Worm (Caenorhabditis elegans) whole organism, L3 larva: Measurements from ENCODE around the gene C34E10.9.
A peak's percentile ranks its signal among the peaks of the same experiment; 100 is the strongest.

Source experiments
- ZK546.5 ChIP-seq: sonication (generic microtip); optimal IDR thresholded peaks from 2 replicates; lab custom pipeline; 2017; ENCODE audit warnings: missing biosample characterization, missing genetic modification characterization
- aly-2 ChIP-seq: fragments of 150-350 bp; optimal IDR thresholded peaks from 2 replicates; lab custom pipeline; 2014; ENCODE audit warnings: missing biosample characterization, missing genetic modification characterization
- ama-1 ChIP-seq: fragments of 150-350 bp; optimal IDR thresholded peaks from 2 replicates; lab custom pipeline; 2018
- ceh-28 ChIP-seq: fragments of 150-350 bp; optimal IDR thresholded peaks from 2 replicates; lab custom pipeline; 2014; ENCODE audit warnings: missing biosample characterization, missing genetic modification reagents, missing genetic modification characterization
- ceh-82 ChIP-seq: fragments of 150-350 bp; optimal IDR thresholded peaks from 2 replicates; lab custom pipeline; 2014; ENCODE audit warnings: missing biosample characterization, missing genetic modification characterization
- egl-27 ChIP-seq: sonication (generic microtip); optimal IDR thresholded peaks from 4 replicates; lab custom pipeline; 2017; ENCODE audit warnings: missing biosample characterization, missing genetic modification reagents, missing genetic modification characterization
- egl-5 ChIP-seq: fragments of 150-350 bp; optimal IDR thresholded peaks from 2 replicates; lab custom pipeline; 2017; ENCODE audit warnings: missing biosample characterization, missing genetic modification reagents, missing genetic modification characterization, inconsistent platforms
- elt-1 ChIP-seq: fragments of 150-350 bp; optimal IDR thresholded peaks from 2 replicates; lab custom pipeline; 2014; ENCODE audit warnings: missing biosample characterization, missing genetic modification characterization
- elt-2 ChIP-seq: sonication (generic microtip); optimal IDR thresholded peaks from 2 replicates; lab custom pipeline; 2016; ENCODE audit warnings: missing genetic modification reagents, mild to moderate bottlenecking, missing genetic modification characterization, missing compliant biosample characterization
- eor-1 ChIP-seq, 2 experiments: fragments of 150-350 bp; optimal IDR thresholded peaks; 2 replicates each; lab custom pipeline; 2014 to 2018; ENCODE audit warnings: missing biosample characterization in 2 of 2, missing genetic modification characterization in 2 of 2
- fkh-10 ChIP-seq: sonication (generic microtip); optimal IDR thresholded peaks from 2 replicates; lab custom pipeline; 2017; ENCODE audit warnings: missing biosample characterization, missing genetic modification reagents, missing genetic modification characterization
- fos-1 ChIP-seq: fragments of 150-350 bp; optimal IDR thresholded peaks from 2 replicates; lab custom pipeline; 2014; ENCODE audit warnings: missing biosample characterization, missing genetic modification characterization
- jun-1 ChIP-seq: fragments of 150-350 bp; optimal IDR thresholded peaks from 2 replicates; lab custom pipeline; 2014; ENCODE audit warnings: missing biosample characterization, missing genetic modification reagents, missing genetic modification characterization
- lin-15B ChIP-seq: fragments of 150-350 bp; optimal IDR thresholded peaks from 2 replicates; lab custom pipeline; 2014; ENCODE audit warnings: missing biosample characterization, missing genetic modification characterization
- lin-39 ChIP-seq: fragments of 150-350 bp; optimal IDR thresholded peaks from 2 replicates; lab custom pipeline; 2018; ENCODE audit warnings: missing biosample characterization, missing genetic modification reagents, missing genetic modification characterization
- lsy-12 ChIP-seq: sonication (generic microtip); optimal IDR thresholded peaks from 2 replicates; lab custom pipeline; 2016; ENCODE audit warnings: mild to moderate bottlenecking, missing genetic modification characterization, missing compliant biosample characterization
- mdl-1 ChIP-seq: fragments of 150-350 bp; optimal IDR thresholded peaks from 2 replicates; lab custom pipeline; 2014; ENCODE audit warnings: missing biosample characterization, missing genetic modification characterization
- nfya-1 ChIP-seq: sonication (generic microtip); optimal IDR thresholded peaks from 2 replicates; lab custom pipeline; 2017; ENCODE audit warnings: missing genetic modification characterization, mild to moderate bottlenecking, missing compliant biosample characterization, antibody characterized with exemption, moderate library complexity; ENCODE audit not compliant: insufficient read depth
- nhr-12 ChIP-seq: fragments of 150-350 bp; optimal IDR thresholded peaks from 2 replicates; lab custom pipeline; 2014; ENCODE audit warnings: missing biosample characterization, missing genetic modification characterization
- nhr-23 ChIP-seq: fragments of 150-350 bp; optimal IDR thresholded peaks from 2 replicates; lab custom pipeline; 2014; ENCODE audit warnings: missing biosample characterization, missing genetic modification reagents, missing genetic modification characterization
- nhr-237 ChIP-seq: fragments of 150-350 bp; optimal IDR thresholded peaks from 2 replicates; lab custom pipeline; 2014; ENCODE audit warnings: missing biosample characterization, missing genetic modification characterization
- nhr-28 ChIP-seq: fragments of 150-350 bp; optimal IDR thresholded peaks from 2 replicates; lab custom pipeline; 2014; ENCODE audit warnings: missing biosample characterization, missing genetic modification characterization
- nhr-76 ChIP-seq: fragments of 150-350 bp; sonication (generic microtip); optimal IDR thresholded peaks from 5 replicates; lab custom pipeline; 2014; ENCODE audit warnings: missing biosample characterization, missing genetic modification characterization
- pha-4 ChIP-seq: fragments of 150-350 bp; optimal IDR thresholded peaks from 2 replicates; lab custom pipeline; 2014; ENCODE audit warnings: missing biosample characterization, missing genetic modification reagents, missing genetic modification characterization
- pqm-1 ChIP-seq: fragments of 150-350 bp; optimal IDR thresholded peaks from 2 replicates; lab custom pipeline; 2017; ENCODE audit warnings: missing biosample characterization, missing genetic modification characterization, inconsistent platforms
- sea-2 ChIP-seq: fragments of 150-350 bp; sonication (generic microtip); optimal IDR thresholded peaks from 4 replicates; lab custom pipeline; 2014; ENCODE audit warnings: missing biosample characterization, missing genetic modification reagents, missing genetic modification characterization
- skn-1 ChIP-seq: fragments of 150-350 bp; optimal IDR thresholded peaks from 2 replicates; lab custom pipeline; 2014; ENCODE audit warnings: missing biosample characterization, missing genetic modification characterization
- tbx-2 ChIP-seq: sonication (generic microtip); optimal IDR thresholded peaks from 2 replicates; lab custom pipeline; 2016; ENCODE audit warnings: mild to moderate bottlenecking, missing genetic modification characterization, missing compliant biosample characterization
- unc-39 ChIP-seq: sonication (generic microtip); optimal IDR thresholded peaks from 4 replicates; lab custom pipeline; 2017; ENCODE audit warnings: missing biosample characterization, missing genetic modification characterization
- unc-62 ChIP-seq: fragments of 150-350 bp; sonication (generic microtip); optimal IDR thresholded peaks from 4 replicates; lab custom pipeline; 2014; ENCODE audit warnings: missing biosample characterization, missing genetic modification reagents, missing genetic modification characterization
- ztf-11 ChIP-seq: fragments of 150-350 bp; optimal IDR thresholded peaks from 2 replicates; lab custom pipeline; 2014; ENCODE audit warnings: missing biosample characterization, missing genetic modification characterization
- ztf-4 ChIP-seq: fragments of 150-350 bp; optimal IDR thresholded peaks from 2 replicates; lab custom pipeline; 2014; ENCODE audit warnings: missing biosample characterization, missing genetic modification characterization

C34E10.9 gene

DNA sequence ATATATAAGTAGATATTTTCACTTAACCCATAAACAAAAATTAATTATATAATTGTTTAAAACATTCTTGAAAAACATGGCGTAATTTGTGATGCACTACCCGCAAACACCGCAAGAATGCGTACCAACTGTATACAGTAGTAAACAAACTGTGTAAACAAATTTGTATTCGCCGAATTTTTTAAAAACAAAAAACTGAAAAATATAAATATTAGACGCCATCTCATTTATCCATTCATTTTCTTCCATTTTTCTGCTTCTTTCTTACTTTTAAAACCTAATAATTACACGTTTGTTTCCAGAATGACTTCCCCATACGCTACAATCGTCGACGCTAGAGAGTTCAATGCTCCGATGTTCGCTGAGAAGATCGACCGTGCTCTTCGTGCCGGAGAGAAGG, 37.9 kb downstream of the C34E10.9 start, which contains the start of gene nex-1:
Gene nex-1, plus strand, starts transcription at position 301 of the 400 bp plus-strand sequence.
- no peak for TF ChIP-seq aly-2 (tag; lab: Kevin White, UChicago)
- no peak for TF ChIP-seq unc-39 (tag; lab: Kevin White, UChicago)
- TF ChIP-seq unc-62: no peak
- TF ChIP-seq lin-15B (tag; lab: Kevin White, UChicago): no peak
- no peak for TF ChIP-seq mdl-1 (tag; lab: Kevin White, UChicago)
- no peak for TF ChIP-seq nhr-237
- no peak for TF ChIP-seq nhr-28
- TF ChIP-seq ceh-28 (tag; lab: Kevin White, UChicago): no peak
- TF ChIP-seq fos-1 (tag; lab: Kevin White, UChicago): no peak
- TF ChIP-seq elt-1: no peak
- TF ChIP-seq ama-1 (lab: Kevin White, UChicago): no peak
- no peak for TF ChIP-seq pha-4 (tag; lab: Kevin White, UChicago)
- no peak for TF ChIP-seq fkh-10 (GFP tag; lab: Kevin White, UChicago)
- no peak for TF ChIP-seq skn-1 (tag; lab: Kevin White, UChicago)

DNA sequence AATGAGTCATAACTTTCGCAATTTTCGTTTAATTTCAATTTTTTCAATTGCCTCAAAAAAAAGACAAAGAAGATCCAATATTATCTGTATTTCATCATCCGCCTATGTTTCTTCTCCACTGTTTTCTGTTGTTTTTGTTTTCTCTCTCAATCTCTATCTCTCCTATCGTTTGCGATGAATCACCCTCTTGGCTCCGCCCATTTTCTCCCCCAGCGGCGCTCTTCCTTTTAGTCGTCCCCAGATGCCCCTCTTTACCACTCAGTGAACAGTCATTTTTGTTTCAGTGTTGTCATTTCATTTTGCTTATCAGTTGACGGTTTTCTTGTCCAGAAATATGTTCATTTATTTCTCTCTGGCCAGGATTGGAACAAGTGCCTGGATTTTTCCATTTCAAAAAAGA, 38.3 kb downstream of the C34E10.9 start:
- peak; percentile 44 for TF ChIP-seq nhr-23 (tag; lab: Kevin White, UChicago)
- TF ChIP-seq tbx-2 (tag; lab: Kevin White, UChicago): no peak
- TF ChIP-seq elt-2: peak; percentile 37
- TF ChIP-seq fos-1 (tag; lab: Kevin White, UChicago): peak; percentile 10
- no peak for TF ChIP-seq elt-1
- TF ChIP-seq egl-27 (tag; lab: Kevin White, UChicago): peak; percentile 3
- peak; percentile 12 for TF ChIP-seq pqm-1
- no peak for TF ChIP-seq ZK546.5 (tag; lab: Kevin White, UChicago)
- peak; percentile 20 for TF ChIP-seq ama-1 (lab: Kevin White, UChicago)
- peak; percentile 12 for TF ChIP-seq pha-4 (tag; lab: Kevin White, UChicago)
- peak; percentile 28 for TF ChIP-seq nfya-1 (tag; lab: Kevin White, UChicago)
- peak; percentile 44 for TF ChIP-seq jun-1 (tag; lab: Kevin White, UChicago)
- no peak for TF ChIP-seq lsy-12

DNA sequence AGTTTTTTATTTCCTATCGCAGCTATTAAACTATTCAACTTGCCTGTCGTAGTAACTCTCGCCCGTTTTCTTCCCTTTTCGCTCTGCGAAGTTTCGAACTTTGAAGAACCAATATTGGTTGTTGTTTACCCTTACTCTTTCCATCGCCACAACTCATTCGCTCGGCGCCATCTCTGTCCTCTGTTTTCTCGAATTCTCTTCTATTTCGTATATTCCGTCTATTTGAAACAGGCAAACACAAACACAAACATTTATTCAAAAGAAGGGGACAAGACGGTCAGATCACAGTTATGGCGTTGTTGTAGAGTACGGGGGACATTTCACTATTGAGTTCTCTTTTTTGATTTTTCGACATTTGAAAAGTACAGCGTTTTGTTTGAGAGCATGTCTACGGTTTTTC, 40.4 kb downstream of the C34E10.9 start:
- TF ChIP-seq egl-5 (tag; lab: Kevin White, UChicago): no peak
- TF ChIP-seq ztf-4 (tag; lab: Kevin White, UChicago): no peak
- no peak for TF ChIP-seq nhr-12 (tag; lab: Kevin White, UChicago)
- no peak for TF ChIP-seq sea-2 (GFP tag; lab: Kevin White, UChicago)
- no peak for TF ChIP-seq unc-39 (tag; lab: Kevin White, UChicago)
- no peak for TF ChIP-seq lsy-12
- no peak for TF ChIP-seq mdl-1 (tag; lab: Kevin White, UChicago)
- peak; percentile 97 for TF ChIP-seq pha-4 (tag; lab: Kevin White, UChicago)

DNA sequence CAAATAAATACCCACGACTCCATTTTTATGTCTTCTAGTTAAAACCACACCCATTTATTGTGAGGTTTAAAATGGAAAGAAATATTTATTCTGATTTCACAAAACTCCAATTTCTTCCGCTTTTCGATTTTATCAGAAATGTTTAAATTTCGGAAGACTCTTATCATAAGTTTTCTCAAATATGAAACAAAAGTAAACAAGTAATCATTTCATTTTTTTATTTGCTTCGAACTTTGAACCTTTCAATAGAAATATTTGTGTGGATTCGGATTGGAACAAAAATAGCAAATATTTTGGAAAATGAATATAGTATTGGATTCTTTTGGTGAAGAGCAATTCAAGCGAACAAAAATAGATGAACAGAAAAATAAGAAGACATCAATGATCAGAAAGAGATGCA, 41.4 kb downstream of the C34E10.9 start:
- peak; percentile 91 for TF ChIP-seq pha-4 (tag; lab: Kevin White, UChicago)
- TF ChIP-seq tbx-2 (tag; lab: Kevin White, UChicago): no peak
- TF ChIP-seq, all 47 proteins: peak for 1

DNA sequence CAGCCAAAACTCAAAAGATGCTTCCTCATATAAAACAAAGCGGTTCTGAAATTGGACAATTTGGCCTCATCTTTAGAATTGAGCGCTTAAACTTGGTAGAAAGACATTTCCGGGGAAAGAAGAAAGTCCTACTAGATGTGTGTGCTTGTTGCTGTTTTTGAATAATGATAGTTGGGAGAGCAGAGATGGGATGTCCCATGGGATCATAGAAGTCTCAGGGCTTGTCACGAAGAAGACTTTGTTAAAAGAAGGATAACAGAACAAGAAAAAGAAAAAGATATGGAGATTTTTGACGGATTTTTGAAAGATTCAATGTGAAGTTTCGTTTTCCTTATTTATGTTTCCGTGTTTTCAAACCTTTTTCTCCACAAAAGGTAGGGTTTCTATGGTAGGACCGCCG, 44.5 kb downstream of the C34E10.9 start, which contains the start of gene ZC155.2:
Gene ZC155.2, plus strand, starts transcription at position 301 of the 400 bp plus-strand sequence.
- no peak for TF ChIP-seq ztf-11
- TF ChIP-seq pqm-1: no peak
- TF ChIP-seq lin-39: peak; percentile 15
- no peak for TF ChIP-seq egl-27 (tag; lab: Kevin White, UChicago)

DNA sequence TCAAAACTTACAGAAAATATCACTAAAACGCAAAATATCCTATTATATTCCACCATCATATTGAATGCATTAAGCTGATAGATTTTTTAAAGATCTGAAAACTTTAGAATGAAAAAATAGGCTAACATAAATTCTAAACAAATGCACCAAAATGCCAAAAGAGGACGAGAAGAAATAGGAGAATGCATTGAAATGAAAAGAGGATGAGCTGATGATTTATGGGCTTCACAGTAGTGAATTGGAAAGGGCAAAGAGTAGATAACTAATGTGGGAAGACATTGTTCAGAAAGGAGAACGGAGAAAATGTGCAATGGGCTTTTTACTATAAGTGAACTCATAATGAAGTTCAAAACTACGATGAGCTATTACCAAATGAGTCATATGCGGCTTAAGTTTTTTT, 45.7 kb downstream of the C34E10.9 start, which contains the start of gene cutl-19:
Gene cutl-19, minus strand, starts transcription at position 101 of the 400 bp plus-strand sequence.
- TF ChIP-seq fos-1 (tag; lab: Kevin White, UChicago) (no peak), skn-1 (tag; lab: Kevin White, UChicago) (no peak), lsy-12 (no peak), lin-39 (no peak), nhr-76 (tag; lab: Kevin White, UChicago) (no peak), egl-27 (tag; lab: Kevin White, UChicago) (no peak), ceh-82 (tag; lab: Kevin White, UChicago) (no peak), eor-1 (tag; optimal IDR thresholded peaks at IDR 0.05; lab: Kevin White, UChicago) (no peak), ztf-11 (no peak), jun-1 (tag; lab: Kevin White, UChicago) (no peak), pha-4 (tag; lab: Kevin White, UChicago) (no peak)
